Worm (Caenorhabditis elegans) whole organism, L4 larva: ENCODE results near the gene C46F11.5.
A peak's percentile ranks its signal among the peaks of the same experiment; 100 is the strongest.

Experiments used
- F10B5.3 ChIP-seq: sonication (generic microtip); optimal IDR thresholded peaks from 2 replicates; lab custom pipeline; 2016; ENCODE audit warnings: mild to moderate bottlenecking, missing genetic modification characterization, missing compliant biosample characterization
- F26F4.8 ChIP-seq: fragments of 200-800 bp; sonication (Bioruptor generic); conservative IDR thresholded peaks from 2 replicates; pipeline ENCODE4 v1.3.6; 2022; ENCODE audit warnings: missing genetic modification characterization, missing compliant biosample characterization
- F44E2.7 ChIP-seq: fragments of 200-800 bp; sonication (Bioruptor generic); IDR thresholded peaks from 2 replicates; pipeline ENCODE4 v2.1.2; 2022; ENCODE audit warnings: missing genetic modification characterization, missing compliant biosample characterization
- R02D3.7 ChIP-seq: fragments of 150-350 bp; sonication (generic microtip); optimal IDR thresholded peaks from 3 replicates; lab custom pipeline; 2014; ENCODE audit warnings: missing biosample characterization, missing genetic modification characterization
- ZK337.2 ChIP-seq: fragments of 200-800 bp; sonication (Bioruptor generic); IDR thresholded peaks from 2 replicates; pipeline ENCODE4 v1.3.6; 2022; ENCODE audit warnings: missing genetic modification reagents, missing genetic modification characterization, missing compliant biosample characterization
- ZK546.5 ChIP-seq, 2 experiments: sonication (generic microtip); optimal IDR thresholded peaks; 2 replicates each; lab custom pipeline; 2017; ENCODE audit warnings: missing biosample characterization in 2 of 2, missing genetic modification characterization in 2 of 2
- aha-1 ChIP-seq: fragments of 150-350 bp; peaks from one replicate; lab custom pipeline; 2014; ENCODE audit warnings: missing biosample characterization, missing genetic modification characterization
- attf-4 ChIP-seq: sonication (generic microtip); optimal IDR thresholded peaks from 3 replicates; lab custom pipeline; 2017; ENCODE audit warnings: missing biosample characterization, missing genetic modification characterization
- ceh-20 ChIP-seq: fragments of 200-800 bp; sonication (Bioruptor generic); IDR thresholded peaks from 2 replicates; pipeline ENCODE4 v1.3.6; 2022; ENCODE audit warnings: missing genetic modification reagents, missing genetic modification characterization, missing compliant biosample characterization
- ceh-28 ChIP-seq: fragments of 150-350 bp; optimal IDR thresholded peaks from 2 replicates; lab custom pipeline; 2014; ENCODE audit warnings: missing biosample characterization, missing genetic modification reagents, missing genetic modification characterization
- ceh-44 ChIP-seq: fragments of 200-800 bp; sonication (Bioruptor generic); IDR thresholded peaks from 2 replicates; pipeline ENCODE4 v1.3.6; 2022; ENCODE audit warnings: missing genetic modification reagents, missing genetic modification characterization, missing compliant biosample characterization
- cey-2 ChIP-seq: sonication (generic microtip); optimal IDR thresholded peaks from 3 replicates; lab custom pipeline; 2017; ENCODE audit warnings: missing genetic modification characterization, mild to moderate bottlenecking, missing compliant biosample characterization, antibody characterized with exemption, borderline replicate concordance; ENCODE audit not compliant: insufficient read depth
- dmd-6 ChIP-seq: fragments of 200-800 bp; sonication (Bioruptor generic); IDR thresholded peaks from 2 replicates; pipeline ENCODE4 v1.3.6; 2022; ENCODE audit warnings: missing genetic modification reagents, missing genetic modification characterization, missing compliant biosample characterization
- dpl-1 ChIP-seq: fragments of 150-350 bp; optimal IDR thresholded peaks from 2 replicates; lab custom pipeline; 2014; ENCODE audit warnings: missing biosample characterization, missing genetic modification reagents, missing genetic modification characterization
- duxl-1 ChIP-seq: sonication (generic microtip); optimal IDR thresholded peaks from 2 replicates; lab custom pipeline; 2016; ENCODE audit warnings: mild to moderate bottlenecking, missing genetic modification characterization, moderate library complexity, missing compliant biosample characterization; ENCODE audit not compliant: poor library complexity
- dve-1 ChIP-seq: sonication (generic microtip); optimal IDR thresholded peaks from 2 replicates; lab custom pipeline; 2017; ENCODE audit warnings: antibody characterized with exemption, mild to moderate bottlenecking, missing genetic modification characterization, missing compliant biosample characterization; ENCODE audit not compliant: insufficient read depth
- gei-8 ChIP-seq: fragments of 200-800 bp; sonication (Bioruptor generic); optimal IDR thresholded peaks from 2 replicates; lab custom pipeline; 2018; ENCODE audit warnings: mild to moderate bottlenecking, missing genetic modification characterization, missing compliant biosample characterization
- hif-1 ChIP-seq, 2 experiments: sonication (generic microtip); optimal IDR thresholded peaks; 2 replicates each; lab custom pipeline; 2016 to 2017; ENCODE audit warnings: missing compliant biosample characterization in 2 of 2, missing genetic modification characterization in 2 of 2, missing genetic modification reagents in 2 of 2, missing genotype in 2 of 2, mild to moderate bottlenecking in 1 of 2
- hlh-30 ChIP-seq: sonication (generic microtip); optimal IDR thresholded peaks from 2 replicates; lab custom pipeline; 2017; ENCODE audit warnings: antibody characterized with exemption, mild to moderate bottlenecking, missing genetic modification characterization, missing compliant biosample characterization; ENCODE audit not compliant: insufficient read depth
- hmg-1.1 ChIP-seq: fragments of 200-800 bp; sonication (Bioruptor generic); IDR thresholded peaks from 2 replicates; pipeline ENCODE4 v1.3.6; 2022; ENCODE audit warnings: missing genetic modification reagents, missing genetic modification characterization, missing compliant biosample characterization
- lin-29 ChIP-seq: fragments of 200-800 bp; sonication (Bioruptor generic); IDR thresholded peaks from 2 replicates; pipeline ENCODE4 v1.3.6; 2022; ENCODE audit warnings: missing genetic modification reagents, missing genetic modification characterization, missing compliant biosample characterization
- lin-38 ChIP-seq: fragments of 200-800 bp; sonication (Bioruptor generic); IDR thresholded peaks from 2 replicates; pipeline ENCODE4 v1.3.6; 2022; ENCODE audit warnings: missing genetic modification reagents, missing genetic modification characterization, missing compliant biosample characterization
- lsy-2 ChIP-seq, 2 experiments: fragments of 150-350 bp in 1 of 2; sonication (generic microtip) in 1 of 2; optimal IDR thresholded peaks; 2 replicates each; lab custom pipeline; 2014 to 2017; ENCODE audit warnings: missing biosample characterization in 2 of 2, missing genetic modification characterization in 2 of 2
- madf-9 ChIP-seq: fragments of 200-800 bp; sonication (Bioruptor generic); conservative IDR thresholded peaks from 2 replicates; pipeline ENCODE4 v1.3.6; 2022; ENCODE audit warnings: missing genetic modification reagents, missing genetic modification characterization, missing compliant biosample characterization
- mes-2 ChIP-seq: sonication (generic microtip); optimal IDR thresholded peaks from 2 replicates; lab custom pipeline; 2016; ENCODE audit warnings: missing genotype, mild to moderate bottlenecking, missing genetic modification characterization, missing compliant biosample characterization; ENCODE audit not compliant: poor library complexity, severe bottlenecking
- mxl-3 ChIP-seq: fragments of 200-800 bp; sonication (Bioruptor generic); optimal IDR thresholded peaks from 2 replicates; lab custom pipeline; 2018; ENCODE audit warnings: mild to moderate bottlenecking, missing genetic modification characterization, missing compliant biosample characterization
- nhr-11 ChIP-seq: fragments of 150-350 bp; optimal IDR thresholded peaks from 2 replicates; lab custom pipeline; 2014; ENCODE audit warnings: missing biosample characterization, missing genetic modification characterization
- nhr-237 ChIP-seq: sonication (generic microtip); optimal IDR thresholded peaks from 2 replicates; lab custom pipeline; 2017; ENCODE audit warnings: missing biosample characterization, missing genetic modification characterization
- nhr-25 ChIP-seq: sonication (generic microtip); optimal IDR thresholded peaks from 2 replicates; lab custom pipeline; 2017; ENCODE audit warnings: missing genetic modification characterization, mild to moderate bottlenecking, missing compliant biosample characterization, antibody characterized with exemption, moderate library complexity, borderline replicate concordance; ENCODE audit not compliant: insufficient read depth
- nhr-28 ChIP-seq: fragments of 150-350 bp; optimal IDR thresholded peaks from 2 replicates; lab custom pipeline; 2014; ENCODE audit warnings: missing biosample characterization, missing genetic modification characterization
- pha-4 ChIP-seq, 2 experiments: fragments of 150-350 bp in 1 of 2; fragments of 200-800 bp in 1 of 2; sonication (Bioruptor generic) in 1 of 2; IDR thresholded peaks in 1 of 2; optimal IDR thresholded peaks in 1 of 2; 2 replicates each; pipeline versions ENCODE4 v1.3.6 to Lab custom; 2014 to 2022; ENCODE audit warnings: missing genetic modification characterization in 2 of 2, missing genetic modification reagents in 2 of 2, missing biosample characterization in 1 of 2, missing compliant biosample characterization in 1 of 2
- php-3 ChIP-seq: fragments of 200-800 bp; sonication (Bioruptor generic); IDR thresholded peaks from 2 replicates; pipeline ENCODE4 v1.3.6; 2022; ENCODE audit warnings: missing genetic modification reagents, missing genetic modification characterization, missing compliant biosample characterization
- set-16 ChIP-seq: fragments of 200-800 bp; sonication (Bioruptor generic); IDR thresholded peaks from 2 replicates; pipeline ENCODE4 v1.3.6; 2022; ENCODE audit warnings: missing genetic modification reagents, missing genetic modification characterization, missing compliant biosample characterization
- spr-3 ChIP-seq: fragments of 200-800 bp; sonication (Bioruptor generic); optimal IDR thresholded peaks from 2 replicates; lab custom pipeline; 2018; ENCODE audit warnings: mild to moderate bottlenecking, missing genetic modification characterization, missing compliant biosample characterization
- tag-97 ChIP-seq: fragments of 200-800 bp; sonication (Bioruptor generic); IDR thresholded peaks from 2 replicates; pipeline ENCODE4 v1.3.6; 2022; ENCODE audit warnings: missing genetic modification characterization, missing compliant biosample characterization
- tra-1 ChIP-seq: fragments of 200-800 bp; sonication (Bioruptor generic); IDR thresholded peaks from 2 replicates; pipeline ENCODE4 v1.3.6; 2022; ENCODE audit warnings: missing genetic modification reagents, missing genetic modification characterization, missing compliant biosample characterization
- unc-62 ChIP-seq, 3 experiments: fragments of 150-350 bp in 1 of 3; sonication (generic microtip); optimal IDR thresholded peaks in 2 of 3; peaks in 1 of 3; 1 replicate in 1 of 3; 2 replicates in 2 of 3; lab custom pipeline; 2014 to 2017; ENCODE audit warnings: missing biosample characterization in 3 of 3, missing genetic modification characterization in 3 of 3, missing genetic modification reagents in 3 of 3, missing genotype in 1 of 3
- zag-1 ChIP-seq: fragments of 150-350 bp; optimal IDR thresholded peaks from 2 replicates; lab custom pipeline; 2014; ENCODE audit warnings: missing biosample characterization, missing genetic modification characterization
- zip-11 ChIP-seq: fragments of 200-800 bp; sonication (Bioruptor generic); IDR thresholded peaks from 2 replicates; pipeline ENCODE4 v1.3.6; 2022; ENCODE audit warnings: missing genetic modification characterization, missing compliant biosample characterization
- ztf-7 ChIP-seq: fragments of 150-350 bp; optimal IDR thresholded peaks from 2 replicates; lab custom pipeline; 2014; ENCODE audit warnings: missing biosample characterization, missing genetic modification characterization

The C46F11.5 gene

DNA sequence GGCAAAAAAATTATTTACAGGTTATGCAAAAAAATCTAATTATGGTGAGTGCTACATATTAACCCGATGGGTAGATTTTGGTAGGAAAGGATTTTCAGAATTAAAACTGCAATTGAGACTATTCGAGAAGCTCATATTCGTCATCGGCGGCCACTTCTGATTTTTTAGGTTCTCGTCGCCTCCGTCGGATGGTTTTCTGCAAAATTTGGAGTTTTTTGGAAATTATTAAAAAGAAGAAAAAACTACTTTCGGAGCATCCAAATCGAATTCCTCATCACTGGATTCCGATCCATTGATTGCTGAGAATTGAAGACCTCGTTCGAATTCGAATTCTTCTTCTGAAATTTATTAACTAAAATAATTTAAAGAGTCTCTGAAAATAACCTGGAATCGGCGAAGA is 4.4 kb downstream of the C46F11.5 start:
- no peak for TF ChIP-seq ZK337.2 (GFP tag; lab: Robert Waterston, UW)
- no peak for TF ChIP-seq ZK546.5 (tag; optimal IDR thresholded peaks at IDR 0.05; lab: Kevin White, UChicago)
- no peak for TF ChIP-seq hmg-1.1
- TF ChIP-seq F26F4.8, result no peak
- no peak for TF ChIP-seq R02D3.7 (tag; lab: Kevin White, UChicago)
- no peak for TF ChIP-seq ceh-20
- TF ChIP-seq php-3 (GFP tag; lab: Robert Waterston, UW), result 0 out of 2 replicates have a peak, but pooled peaks have one; percentile 41
- TF ChIP-seq cey-2 (tag; lab: Kevin White, UChicago), result no peak
- TF ChIP-seq attf-4 (tag; lab: Kevin White, UChicago), result no peak
- no peak for TF ChIP-seq mxl-3 (GFP tag; lab: Kevin White, UChicago)
- 0 out of 2 replicates have a peak, but pooled peaks have one; percentile 17 for TF ChIP-seq lin-29 (GFP tag; lab: Robert Waterston, UW)
- TF ChIP-seq ceh-28 (tag; lab: Kevin White, UChicago), result no peak
- no peak for TF ChIP-seq madf-9
- no peak for TF ChIP-seq nhr-25
- no peak for TF ChIP-seq tag-97 (GFP tag; lab: Robert Waterston, UW)
- no peak for TF ChIP-seq spr-3 (GFP tag; lab: Kevin White, UChicago)
- no peak for TF ChIP-seq duxl-1
- peak; percentile 3 for TF ChIP-seq aha-1
- TF ChIP-seq ztf-7 (tag; lab: Kevin White, UChicago), result no peak
- peak; percentile 5 for TF ChIP-seq dve-1
- no peak for TF ChIP-seq F10B5.3 (tag; lab: Kevin White, UChicago)
- 0 out of 2 replicates have a peak, but pooled peaks have one; percentile 13 for TF ChIP-seq tra-1
- TF ChIP-seq lin-38 (GFP tag; lab: Robert Waterston, UW), result peak; percentile 12; the same call in 1 of the 2 replicates
- TF ChIP-seq zip-11 (GFP tag; lab: Robert Waterston, UW), result no peak
- peak; percentile 25 for TF ChIP-seq gei-8 (GFP tag; lab: Kevin White, UChicago)
- no peak for TF ChIP-seq dmd-6 (GFP tag; lab: Robert Waterston, UW)
- no peak for TF ChIP-seq ceh-44 (GFP tag; lab: Robert Waterston, UW)
- TF ChIP-seq pha-4 (GFP tag; IDR thresholded peaks at IDR 0.05; lab: Robert Waterston, UW), result peak; percentile 42; the same call in 1 of the 2 replicates
- TF ChIP-seq pha-4 (tag; optimal IDR thresholded peaks at IDR 0.05; lab: Kevin White, UChicago), result no peak

DNA sequence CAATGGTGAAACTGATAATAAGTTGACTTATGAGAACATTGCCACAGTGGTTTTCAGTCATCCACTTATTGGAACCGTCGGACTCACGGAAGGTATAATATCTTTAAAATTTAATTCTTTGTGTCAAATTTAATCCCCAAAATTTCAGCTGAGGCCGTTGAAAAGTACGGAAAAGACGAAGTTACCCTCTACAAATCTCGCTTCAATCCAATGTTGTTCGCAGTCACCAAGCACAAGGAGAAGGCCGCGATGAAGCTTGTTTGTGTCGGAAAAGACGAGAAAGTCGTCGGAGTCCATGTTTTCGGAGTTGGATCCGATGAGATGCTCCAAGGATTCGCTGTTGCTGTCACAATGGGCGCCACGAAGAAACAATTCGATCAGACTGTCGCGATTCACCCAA is 5.0 kb downstream of the C46F11.5 start:
- TF ChIP-seq gei-8 (GFP tag; lab: Kevin White, UChicago) (no peak), unc-62 (GFP tag; optimal IDR thresholded peaks at IDR 0.05 in 1 of 2; lab: Kevin White, UChicago) (peak in 1 of 2 experiments; percentile 98), unc-62 (tag; optimal IDR thresholded peaks at IDR 0.05; lab: Kevin White, UChicago) (no peak), set-16 (GFP tag; lab: Robert Waterston, UW) (peak; percentile 31; the same call in 1 of the 2 replicates)

DNA sequence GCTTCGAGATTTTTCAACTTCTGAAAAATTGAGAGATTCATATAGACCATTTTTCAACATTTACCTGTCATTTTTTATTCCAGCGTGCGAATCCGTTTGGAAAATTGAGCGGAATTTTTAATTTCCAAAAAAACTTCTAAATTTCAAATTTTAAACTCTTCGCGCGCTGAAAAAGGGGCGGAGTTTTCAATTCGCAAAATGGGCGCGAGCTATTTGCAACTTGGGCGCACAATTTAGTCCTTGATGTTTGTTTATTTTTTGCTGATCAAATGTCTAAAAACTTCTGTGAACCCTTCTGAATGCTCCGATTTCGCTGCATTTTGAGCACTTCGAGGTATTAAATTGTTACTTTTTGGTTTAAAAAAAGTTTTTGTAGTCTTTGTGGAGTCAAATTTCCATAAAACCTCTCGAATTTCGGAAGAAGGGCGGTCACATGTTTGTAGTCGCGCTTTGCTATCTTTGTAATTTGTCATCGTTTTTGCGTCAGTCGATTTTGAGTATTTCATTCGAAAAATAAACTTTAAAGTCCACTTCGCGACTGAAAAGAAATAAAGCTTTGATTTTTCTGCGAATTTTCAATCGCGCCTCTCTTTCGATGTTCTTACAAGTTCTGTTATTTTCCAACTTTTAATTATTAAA is 6.6 kb downstream of the C46F11.5 start, which contains the start of the genes madf-8 and gsr-1:
Gene madf-8 (minus strand): TSS at position 156 of the 639 bp plus-strand sequence.
Gene gsr-1 (plus strand): TSS at position 231 of the 639 bp plus-strand sequence.
- TF ChIP-seq lin-38 (GFP tag; lab: Robert Waterston, UW), result peak; percentile 27
- TF ChIP-seq F44E2.7 (GFP tag; lab: Robert Waterston, UW), result no peak
- peak; percentile 90 for TF ChIP-seq nhr-28 (tag; lab: Kevin White, UChicago)
- no peak for TF ChIP-seq hmg-1.1
- peak in 1 of 2 experiments; percentile 4 for TF ChIP-seq hif-1 (tag; optimal IDR thresholded peaks at IDR 0.05; lab: Kevin White, UChicago)
- peak; percentile 21 for TF ChIP-seq hlh-30 (tag; lab: Kevin White, UChicago)
- TF ChIP-seq zag-1 (tag; lab: Kevin White, UChicago), result no peak
- TF ChIP-seq dve-1, result peak; percentile 22
- peak; percentile 45 for TF ChIP-seq nhr-11 (tag; lab: Kevin White, UChicago)
- peak in 1 of 2 experiments; percentile 26 for TF ChIP-seq lsy-2 (tag; optimal IDR thresholded peaks at IDR 0.05; lab: Kevin White, UChicago)
- TF ChIP-seq dpl-1 (GFP tag; lab: Kevin White, UChicago), result peak; percentile 75
- TF ChIP-seq mes-2 (tag; lab: Kevin White, UChicago), result peak; percentile 80
- no peak for TF ChIP-seq nhr-237 (tag; lab: Kevin White, UChicago)
